Worm (Caenorhabditis elegans) whole organism, young adult: ENCODE results near the gene zmp-4.
"Not testable (repeated sequence)": the region's sequence is repeated elsewhere in the genome, so short reads cannot be mapped to it uniquely, and the experiment has no call there.

Experiments
- B0019.2 ChIP-seq: fragments of 200-800 bp; sonication (Bioruptor generic); conservative IDR thresholded peaks from 2 replicates; pipeline ENCODE4 v1.3.6; 2022; ENCODE audit warnings: missing genetic modification reagents, missing genetic modification characterization, missing compliant biosample characterization
- B0261.1 ChIP-seq: sonication (generic microtip); optimal IDR thresholded peaks from 2 replicates; lab custom pipeline; 2016; ENCODE audit warnings: mild to moderate bottlenecking, missing genetic modification characterization, moderate library complexity, missing compliant biosample characterization
- B0336.3 ChIP-seq: fragments of 200-800 bp; sonication (Bioruptor generic); IDR thresholded peaks from 2 replicates; pipeline ENCODE4 v1.3.6; 2022; ENCODE audit warnings: missing genetic modification characterization, missing compliant biosample characterization
- D2030.7 ChIP-seq: fragments of 200-800 bp; sonication (Bioruptor generic); IDR thresholded peaks from 2 replicates; pipeline ENCODE4 v1.3.6; 2022; ENCODE audit warnings: missing genetic modification reagents, missing genetic modification characterization, missing compliant biosample characterization
- F49E8.2 ChIP-seq: sonication (generic microtip); optimal IDR thresholded peaks from 3 replicates; lab custom pipeline; 2017; ENCODE audit warnings: missing genetic modification characterization, mild to moderate bottlenecking, missing compliant biosample characterization, antibody characterized with exemption, moderate library complexity; ENCODE audit not compliant: insufficient read depth
- F57A8.1 ChIP-seq: fragments of 200-800 bp; sonication (Bioruptor generic); optimal IDR thresholded peaks from 2 replicates; lab custom pipeline; 2018; ENCODE audit warnings: mild to moderate bottlenecking, missing genetic modification characterization, moderate library complexity, missing compliant biosample characterization
- K12H6.12 ChIP-seq: fragments of 200-800 bp; sonication (Bioruptor generic); optimal IDR thresholded peaks from 2 replicates; lab custom pipeline; 2018; ENCODE audit warnings: mild to moderate bottlenecking, missing genetic modification characterization, missing compliant biosample characterization
- T26A5.8 ChIP-seq: sonication (generic microtip); optimal IDR thresholded peaks from 2 replicates; lab custom pipeline; 2016; ENCODE audit warnings: missing genetic modification characterization, missing compliant biosample characterization
- ama-1 ChIP-seq, 3 experiments: fragments of 150-350 bp in 1 of 3; sonication (generic microtip) in 2 of 3; optimal IDR thresholded peaks; 2 replicates each; lab custom pipeline; 2014 to 2018; ENCODE audit warnings: missing biosample characterization in 2 of 3, missing genetic modification characterization in 2 of 3, missing genetic modification reagents in 2 of 3
- aptf-3 ChIP-seq: fragments of 200-800 bp; sonication (Bioruptor generic); IDR thresholded peaks from 2 replicates; pipeline ENCODE4 v1.3.6; 2022; ENCODE audit warnings: missing genetic modification characterization, missing compliant biosample characterization
- attf-5 ChIP-seq: fragments of 200-800 bp; sonication (Bioruptor generic); optimal IDR thresholded peaks from 2 replicates; lab custom pipeline; 2018; ENCODE audit warnings: mild to moderate bottlenecking, missing genetic modification characterization, missing compliant biosample characterization
- bed-2 ChIP-seq: fragments of 200-800 bp; sonication (Bioruptor generic); IDR thresholded peaks from 2 replicates; pipeline ENCODE4 v1.3.6; 2022; ENCODE audit warnings: missing genetic modification reagents, missing genetic modification characterization, missing compliant biosample characterization
- ceh-100 ChIP-seq: fragments of 200-800 bp; sonication (Bioruptor generic); IDR thresholded peaks from 2 replicates; pipeline ENCODE4 v1.3.6; 2022; ENCODE audit warnings: missing genetic modification reagents, missing genetic modification characterization, missing compliant biosample characterization
- ceh-40 ChIP-seq: fragments of 200-800 bp; sonication (Bioruptor generic); IDR thresholded peaks from 2 replicates; pipeline ENCODE4 v1.3.6; 2022; ENCODE audit warnings: missing genetic modification characterization, missing compliant biosample characterization
- dpff-1 ChIP-seq: sonication (generic microtip); optimal IDR thresholded peaks from 2 replicates; lab custom pipeline; 2017; ENCODE audit warnings: mild to moderate bottlenecking, missing genetic modification characterization, missing compliant biosample characterization
- dpl-1 ChIP-seq: fragments of 150-350 bp; optimal IDR thresholded peaks from 2 replicates; lab custom pipeline; 2014; ENCODE audit warnings: missing biosample characterization, missing genetic modification reagents, missing genetic modification characterization
- fkh-3 ChIP-seq: sonication (generic microtip); optimal IDR thresholded peaks from 2 replicates; lab custom pipeline; 2016; ENCODE audit warnings: mild to moderate bottlenecking, missing genetic modification characterization, missing compliant biosample characterization
- gei-17 ChIP-seq: fragments of 200-800 bp; sonication (Bioruptor generic); optimal IDR thresholded peaks from 2 replicates; lab custom pipeline; 2018; ENCODE audit warnings: mild to moderate bottlenecking, missing genetic modification characterization, missing compliant biosample characterization
- him-1 ChIP-seq: sonication (generic microtip); optimal IDR thresholded peaks from 2 replicates; lab custom pipeline; 2016; ENCODE audit warnings: missing genotype, missing genetic modification reagents, missing genetic modification characterization, missing compliant biosample characterization
- hlh-26 ChIP-seq: fragments of 200-800 bp; sonication (Bioruptor generic); conservative IDR thresholded peaks from 2 replicates; pipeline ENCODE4 v1.3.6; 2022; ENCODE audit warnings: missing genetic modification reagents, missing genetic modification characterization, missing compliant biosample characterization
- hrde-1 ChIP-seq: sonication (generic microtip); optimal IDR thresholded peaks from 2 replicates; lab custom pipeline; 2016; ENCODE audit warnings: missing genetic modification characterization, mild to moderate bottlenecking, missing compliant biosample characterization, moderate library complexity, missing genotype, missing genetic modification reagents, borderline replicate concordance
- let-607 ChIP-seq, 2 experiments: fragments of 200-800 bp in 1 of 2; sonication (Bioruptor generic) in 1 of 2; sonication (generic microtip) in 1 of 2; optimal IDR thresholded peaks; 2 replicates each; lab custom pipeline; 2016 to 2018; ENCODE audit warnings: mild to moderate bottlenecking in 2 of 2, missing compliant biosample characterization in 2 of 2, missing genetic modification characterization in 2 of 2, moderate library complexity in 2 of 2, missing genotype in 1 of 2
- lin-26 ChIP-seq: fragments of 200-800 bp; sonication (Bioruptor generic); IDR thresholded peaks from 2 replicates; pipeline ENCODE4 v1.3.6; 2022; ENCODE audit warnings: missing genetic modification reagents, missing genetic modification characterization, missing compliant biosample characterization
- lin-54 ChIP-seq: fragments of 200-800 bp; sonication (Bioruptor generic); optimal IDR thresholded peaks from 2 replicates; lab custom pipeline; 2018; ENCODE audit warnings: mild to moderate bottlenecking, missing genetic modification characterization, missing compliant biosample characterization
- madf-6 ChIP-seq: fragments of 200-800 bp; sonication (Bioruptor generic); IDR thresholded peaks from 2 replicates; pipeline ENCODE4 v1.3.6; 2022; ENCODE audit warnings: missing genetic modification reagents, missing genetic modification characterization, missing compliant biosample characterization
- madf-8 ChIP-seq: fragments of 200-800 bp; sonication (Bioruptor generic); conservative IDR thresholded peaks from 2 replicates; pipeline ENCODE4 v1.3.6; 2022; ENCODE audit warnings: missing genetic modification reagents, missing genetic modification characterization, missing compliant biosample characterization
- mel-28 ChIP-seq: sonication (generic microtip); optimal IDR thresholded peaks from 2 replicates; lab custom pipeline; 2016; ENCODE audit warnings: borderline replicate concordance, mild to moderate bottlenecking, missing genetic modification characterization, missing compliant biosample characterization
- nhr-80 ChIP-seq: sonication (generic microtip); optimal IDR thresholded peaks from 2 replicates; lab custom pipeline; 2016; ENCODE audit warnings: missing genetic modification characterization, missing compliant biosample characterization
- repo-1 ChIP-seq: sonication (generic microtip); optimal IDR thresholded peaks from 2 replicates; lab custom pipeline; 2017; ENCODE audit warnings: mild to moderate bottlenecking, missing genetic modification characterization, missing compliant biosample characterization
- snpc-1.1 ChIP-seq: sonication (generic microtip); optimal IDR thresholded peaks from 2 replicates; lab custom pipeline; 2017; ENCODE audit warnings: missing genetic modification characterization, mild to moderate bottlenecking, missing compliant biosample characterization, antibody characterized with exemption, moderate library complexity, missing genotype, missing genetic modification reagents; ENCODE audit not compliant: insufficient read depth
- tbx-9 ChIP-seq: sonication (generic microtip); optimal IDR thresholded peaks from 2 replicates; lab custom pipeline; 2016; ENCODE audit warnings: borderline replicate concordance, missing genetic modification characterization, inconsistent platforms, missing compliant biosample characterization
- zim-3 ChIP-seq: sonication (generic microtip); optimal IDR thresholded peaks from 2 replicates; lab custom pipeline; 2017; ENCODE audit warnings: mild to moderate bottlenecking, missing genetic modification characterization, moderate library complexity, missing compliant biosample characterization
- ztf-18 ChIP-seq: sonication (generic microtip); optimal IDR thresholded peaks from 2 replicates; lab custom pipeline; 2016; ENCODE audit warnings: missing genotype, mild to moderate bottlenecking, missing genetic modification characterization, missing compliant biosample characterization
- ztf-6 ChIP-seq: fragments of 200-800 bp; sonication (Bioruptor generic); IDR thresholded peaks from 2 replicates; pipeline ENCODE4 v1.3.6; 2022; ENCODE audit warnings: missing genetic modification reagents, missing genetic modification characterization, missing compliant biosample characterization

The zmp-4 gene

DNA sequence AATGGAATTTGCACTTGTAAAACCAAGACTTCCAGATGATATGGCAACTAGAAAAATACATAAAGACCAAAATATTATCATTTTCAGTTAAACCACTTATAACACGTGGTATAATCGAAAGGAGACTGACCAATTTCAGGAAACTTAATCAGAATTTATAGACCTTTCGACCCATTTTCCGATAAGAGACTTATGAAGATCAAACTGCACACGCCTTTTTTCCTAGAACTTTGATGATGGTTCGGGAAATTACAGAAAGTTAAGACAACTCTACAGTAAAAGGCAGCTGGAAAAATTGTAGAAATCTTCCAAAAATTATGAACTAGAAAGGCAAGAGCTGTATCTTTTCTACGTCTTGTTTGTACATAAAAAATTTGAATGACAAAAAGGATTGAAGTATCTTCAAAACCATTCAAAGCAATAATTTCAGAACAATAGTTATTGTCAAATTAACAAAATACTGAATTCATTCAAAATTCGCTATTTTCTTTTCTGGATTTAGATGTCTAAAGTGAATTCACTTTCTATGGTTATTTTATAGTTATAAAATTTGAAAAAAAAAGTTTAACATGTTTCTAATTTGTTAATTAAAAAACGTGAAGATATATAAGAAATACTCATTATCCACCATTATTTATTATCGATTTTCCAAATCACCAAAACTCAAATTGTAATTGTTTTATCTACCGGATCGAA, 27.9 kb downstream of the zmp-4 start, which contains the start of the genes mpst-2 and H12D21.5:
Gene mpst-2 (minus strand): TSS at position 101 of the 696 bp plus-strand sequence.
Gene H12D21.5 (plus strand): TSS at position 646 of the 696 bp plus-strand sequence.
- TF ChIP-seq T26A5.8 (tag; lab: Kevin White, UChicago), result no peak
- TF ChIP-seq mel-28 (tag; lab: Kevin White, UChicago), result no peak
- TF ChIP-seq B0336.3 (GFP tag; lab: Robert Waterston, UW), result no peak
- TF ChIP-seq snpc-1.1 (tag; lab: Kevin White, UChicago), result no peak
- TF ChIP-seq hrde-1 (tag; lab: Kevin White, UChicago), result no peak
- TF ChIP-seq ama-1 (optimal IDR thresholded peaks at IDR 0.05; lab: Kevin White, UChicago), result no peak
- no peak for TF ChIP-seq ama-1 (GFP tag; optimal IDR thresholded peaks at IDR 0.05; lab: Kevin White, UChicago)
- TF ChIP-seq D2030.7, result no peak
- no peak for TF ChIP-seq F57A8.1 (GFP tag; lab: Kevin White, UChicago)
- TF ChIP-seq B0019.2 (GFP tag; lab: Robert Waterston, UW), result no peak
- no peak for TF ChIP-seq let-607 (tag; optimal IDR thresholded peaks at IDR 0.05; lab: Kevin White, UChicago)
- TF ChIP-seq hlh-26 (GFP tag; lab: Robert Waterston, UW), result no peak
- TF ChIP-seq F49E8.2 (tag; lab: Kevin White, UChicago), result no peak
- TF ChIP-seq madf-8 (GFP tag; lab: Robert Waterston, UW), result no peak

DNA sequence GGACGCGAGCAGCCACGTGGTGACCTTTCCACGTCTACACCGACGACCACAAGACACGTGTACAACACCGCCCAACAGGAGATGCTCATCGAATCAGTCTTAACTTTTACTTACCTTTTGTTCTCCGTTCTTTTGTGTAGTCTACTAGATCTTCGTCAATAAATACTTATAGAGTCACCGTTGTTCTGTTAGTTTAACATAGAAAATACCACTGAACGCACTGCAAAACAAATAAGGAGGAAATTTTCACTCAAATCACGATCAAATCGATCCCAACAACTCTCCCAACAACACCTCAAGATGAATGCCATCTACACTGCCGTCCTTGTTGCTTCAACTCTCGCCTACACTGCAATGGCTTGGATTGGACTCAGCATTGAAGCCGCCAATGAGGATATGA, 30.6 kb downstream of the zmp-4 start, which contains the start of gene nspa-2:
Gene nspa-2 (plus strand): TSS at position 301 of the 400 bp plus-strand sequence.
- TF ChIP-seq ztf-18 (tag; lab: Kevin White, UChicago); nhr-80 (tag; lab: Kevin White, UChicago); lin-26 (GFP tag; lab: Robert Waterston, UW): not testable (repeated sequence)

DNA sequence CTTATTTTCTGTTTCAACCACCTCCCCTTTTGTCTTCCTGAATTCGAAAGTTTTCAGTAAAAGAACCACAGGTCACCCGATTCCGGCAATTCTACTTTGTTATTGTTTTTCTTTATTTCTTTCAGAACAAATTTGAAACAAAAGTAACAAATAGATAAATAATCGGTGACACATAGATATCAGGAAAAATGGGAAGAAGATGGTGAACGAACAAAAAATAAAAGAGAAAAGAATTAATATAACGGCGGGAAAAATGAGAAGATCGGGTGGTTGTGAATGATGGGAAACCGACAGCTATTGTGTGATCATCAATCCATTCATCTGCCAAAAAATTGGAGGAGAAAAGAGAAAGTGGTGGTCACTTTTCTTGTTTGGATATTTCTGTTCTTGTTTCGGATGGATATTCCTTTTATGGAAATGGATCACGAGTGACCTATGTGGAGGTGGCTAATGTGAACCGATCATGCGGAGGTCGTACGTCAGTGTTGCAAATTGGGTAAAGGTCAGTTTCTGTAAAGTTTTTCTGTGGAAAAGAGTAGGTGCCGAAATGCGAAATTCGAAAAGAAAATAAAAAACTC, 44.1 kb downstream of the zmp-4 start:
- TF ChIP-seq lin-54 (GFP tag; lab: Kevin White, UChicago) (no peak), gei-17 (GFP tag; lab: Kevin White, UChicago) (no peak), B0261.1 (tag; lab: Kevin White, UChicago) (no peak), ceh-100 (GFP tag; lab: Robert Waterston, UW) (no peak), snpc-1.1 (tag; lab: Kevin White, UChicago) (no peak), K12H6.12 (tag; lab: Kevin White, UChicago) (no peak), attf-5 (no peak), bed-2 (no peak), tbx-9 (no peak), zim-3 (tag; lab: Kevin White, UChicago) (no peak), dpff-1 (no peak), ztf-6 (GFP tag; lab: Robert Waterston, UW) (no peak), ceh-40 (GFP tag; lab: Robert Waterston, UW) (no peak), him-1 (no peak), fkh-3 (no peak), repo-1 (no peak), dpl-1 (no peak), aptf-3 (GFP tag; lab: Robert Waterston, UW) (no peak), madf-6 (GFP tag; lab: Robert Waterston, UW) (no peak)
